Worm (Caenorhabditis elegans) whole organism, L4 larva: ENCODE results near the gene hpo-10.

Experiments used
- F26F4.8 ChIP-seq: fragments of 200-800 bp; sonication (Bioruptor generic); conservative IDR thresholded peaks from 2 replicates; pipeline ENCODE4 v1.3.6; 2022; ENCODE audit warnings: missing genetic modification characterization, missing compliant biosample characterization
- F49E8.2 ChIP-seq: sonication (generic microtip); optimal IDR thresholded peaks from 2 replicates; lab custom pipeline; 2016; ENCODE audit warnings: missing compliant biosample characterization, mild to moderate bottlenecking, missing genetic modification characterization, borderline replicate concordance
- R02D3.7 ChIP-seq: fragments of 150-350 bp; sonication (generic microtip); optimal IDR thresholded peaks from 3 replicates; lab custom pipeline; 2014; ENCODE audit warnings: missing biosample characterization, missing genetic modification characterization
- T20F7.1 ChIP-seq: fragments of 200-800 bp; sonication (Bioruptor generic); optimal IDR thresholded peaks from 2 replicates; lab custom pipeline; 2018; ENCODE audit warnings: mild to moderate bottlenecking, missing genetic modification characterization, missing compliant biosample characterization
- Y48G9A.11 ChIP-seq: fragments of 200-800 bp; sonication (Bioruptor generic); IDR thresholded peaks from 2 replicates; pipeline ENCODE4 v1.3.6; 2022; ENCODE audit warnings: missing genetic modification reagents, missing genetic modification characterization, missing compliant biosample characterization
- Y5F2A.4 ChIP-seq: fragments of 200-800 bp; sonication (Bioruptor generic); optimal IDR thresholded peaks from 2 replicates; lab custom pipeline; 2018; ENCODE audit warnings: mild to moderate bottlenecking, missing genetic modification characterization, missing compliant biosample characterization
- Y75B8A.6 ChIP-seq: fragments of 200-800 bp; sonication (Bioruptor generic); IDR thresholded peaks from 2 replicates; pipeline ENCODE4 v1.3.6; 2022; ENCODE audit warnings: missing genetic modification reagents, missing genetic modification characterization, missing compliant biosample characterization
- ZK546.5 ChIP-seq, 2 experiments: sonication (generic microtip); optimal IDR thresholded peaks; 2 replicates each; lab custom pipeline; 2017; ENCODE audit warnings: missing biosample characterization in 2 of 2, missing genetic modification characterization in 2 of 2
- ama-1 ChIP-seq: fragments of 150-350 bp; optimal IDR thresholded peaks from 2 replicates; lab custom pipeline; 2014; ENCODE audit warnings: inconsistent platforms, mixed read lengths
- ceh-20 ChIP-seq: fragments of 200-800 bp; sonication (Bioruptor generic); IDR thresholded peaks from 2 replicates; pipeline ENCODE4 v1.3.6; 2022; ENCODE audit warnings: missing genetic modification reagents, missing genetic modification characterization, missing compliant biosample characterization
- ceh-44 ChIP-seq: fragments of 200-800 bp; sonication (Bioruptor generic); IDR thresholded peaks from 2 replicates; pipeline ENCODE4 v1.3.6; 2022; ENCODE audit warnings: missing genetic modification reagents, missing genetic modification characterization, missing compliant biosample characterization
- ceh-62 ChIP-seq: sonication (generic microtip); optimal IDR thresholded peaks from 2 replicates; lab custom pipeline; 2017; ENCODE audit warnings: missing biosample characterization, missing genetic modification characterization
- ceh-82 ChIP-seq: sonication (generic microtip); optimal IDR thresholded peaks from 2 replicates; lab custom pipeline; 2017; ENCODE audit warnings: missing biosample characterization, missing genetic modification characterization
- cey-2 ChIP-seq: sonication (generic microtip); optimal IDR thresholded peaks from 3 replicates; lab custom pipeline; 2017; ENCODE audit warnings: missing genetic modification characterization, mild to moderate bottlenecking, missing compliant biosample characterization, antibody characterized with exemption, borderline replicate concordance; ENCODE audit not compliant: insufficient read depth
- daf-16 ChIP-seq, 3 experiments: sonication (generic microtip); optimal IDR thresholded peaks; 2 replicates each; lab custom pipeline; 2016 to 2017; ENCODE audit warnings: missing genetic modification characterization in 3 of 3, missing genetic modification reagents in 3 of 3, mild to moderate bottlenecking in 2 of 3, missing compliant biosample characterization in 2 of 3, missing biosample characterization in 1 of 3, moderate library complexity in 1 of 3
- daf-8 ChIP-seq: fragments of 200-800 bp; sonication (Bioruptor generic); IDR thresholded peaks from 2 replicates; pipeline ENCODE4 v1.3.6; 2022; ENCODE audit warnings: missing genetic modification characterization, missing compliant biosample characterization
- dmd-6 ChIP-seq: fragments of 200-800 bp; sonication (Bioruptor generic); IDR thresholded peaks from 2 replicates; pipeline ENCODE4 v1.3.6; 2022; ENCODE audit warnings: missing genetic modification reagents, missing genetic modification characterization, missing compliant biosample characterization
- dmd-9 ChIP-seq: fragments of 200-800 bp; sonication (Bioruptor generic); IDR thresholded peaks from 2 replicates; pipeline ENCODE4 v1.3.6; 2022; ENCODE audit warnings: missing genetic modification reagents, missing genetic modification characterization, missing compliant biosample characterization
- egl-27 ChIP-seq: sonication (generic microtip); optimal IDR thresholded peaks from 3 replicates; lab custom pipeline; 2017; ENCODE audit warnings: missing biosample characterization, missing genetic modification reagents, missing genetic modification characterization
- egl-43 ChIP-seq: fragments of 200-800 bp; sonication (Bioruptor generic); IDR thresholded peaks from 2 replicates; pipeline ENCODE4 v1.3.6; 2022; ENCODE audit warnings: missing genetic modification reagents, missing genetic modification characterization, missing compliant biosample characterization
- gei-8 ChIP-seq: fragments of 200-800 bp; sonication (Bioruptor generic); optimal IDR thresholded peaks from 2 replicates; lab custom pipeline; 2018; ENCODE audit warnings: mild to moderate bottlenecking, missing genetic modification characterization, missing compliant biosample characterization
- hif-1 ChIP-seq, 2 experiments: sonication (generic microtip); optimal IDR thresholded peaks; 2 replicates each; lab custom pipeline; 2016 to 2017; ENCODE audit warnings: missing compliant biosample characterization in 2 of 2, missing genetic modification characterization in 2 of 2, missing genetic modification reagents in 2 of 2, missing genotype in 2 of 2, mild to moderate bottlenecking in 1 of 2
- hmg-1.1 ChIP-seq: fragments of 200-800 bp; sonication (Bioruptor generic); IDR thresholded peaks from 2 replicates; pipeline ENCODE4 v1.3.6; 2022; ENCODE audit warnings: missing genetic modification reagents, missing genetic modification characterization, missing compliant biosample characterization
- lin-15B ChIP-seq: fragments of 150-350 bp; sonication (generic microtip); optimal IDR thresholded peaks from 3 replicates; lab custom pipeline; 2014; ENCODE audit warnings: missing biosample characterization, missing genetic modification characterization
- lin-39 ChIP-seq: fragments of 150-350 bp; optimal IDR thresholded peaks from 2 replicates; lab custom pipeline; 2014; ENCODE audit warnings: missing biosample characterization, missing genetic modification reagents, missing genetic modification characterization
- lir-3 ChIP-seq: sonication (generic microtip); optimal IDR thresholded peaks from 2 replicates; lab custom pipeline; 2016; ENCODE audit warnings: mild to moderate bottlenecking, missing genetic modification characterization, missing compliant biosample characterization
- madf-5 ChIP-seq, 2 experiments: fragments of 200-800 bp; sonication (Bioruptor generic); IDR thresholded peaks; 2 replicates each; pipeline ENCODE4 v1.3.6; 2022; ENCODE audit warnings: missing compliant biosample characterization in 2 of 2, missing genetic modification characterization in 2 of 2
- mep-1 ChIP-seq: fragments of 150-350 bp; sonication (generic microtip); optimal IDR thresholded peaks from 3 replicates; lab custom pipeline; 2014; ENCODE audit warnings: missing biosample characterization, missing genetic modification characterization
- nhr-102 ChIP-seq: sonication (generic microtip); optimal IDR thresholded peaks from 2 replicates; lab custom pipeline; 2016; ENCODE audit warnings: mild to moderate bottlenecking, missing genetic modification characterization, moderate library complexity, missing compliant biosample characterization
- nhr-11 ChIP-seq: fragments of 150-350 bp; optimal IDR thresholded peaks from 2 replicates; lab custom pipeline; 2014; ENCODE audit warnings: missing biosample characterization, missing genetic modification characterization
- nhr-237 ChIP-seq: sonication (generic microtip); optimal IDR thresholded peaks from 2 replicates; lab custom pipeline; 2017; ENCODE audit warnings: missing biosample characterization, missing genetic modification characterization
- nhr-25 ChIP-seq: sonication (generic microtip); optimal IDR thresholded peaks from 2 replicates; lab custom pipeline; 2017; ENCODE audit warnings: missing genetic modification characterization, mild to moderate bottlenecking, missing compliant biosample characterization, antibody characterized with exemption, moderate library complexity, borderline replicate concordance; ENCODE audit not compliant: insufficient read depth
- nhr-28 ChIP-seq: fragments of 150-350 bp; optimal IDR thresholded peaks from 2 replicates; lab custom pipeline; 2014; ENCODE audit warnings: missing biosample characterization, missing genetic modification characterization
- nhr-76 ChIP-seq: fragments of 150-350 bp; optimal IDR thresholded peaks from 2 replicates; lab custom pipeline; 2014; ENCODE audit warnings: missing biosample characterization, missing genetic modification characterization
- pha-4 ChIP-seq, 2 experiments: fragments of 150-350 bp in 1 of 2; fragments of 200-800 bp in 1 of 2; sonication (Bioruptor generic) in 1 of 2; IDR thresholded peaks in 1 of 2; optimal IDR thresholded peaks in 1 of 2; 2 replicates each; pipeline versions ENCODE4 v1.3.6 to Lab custom; 2014 to 2022; ENCODE audit warnings: missing genetic modification characterization in 2 of 2, missing genetic modification reagents in 2 of 2, missing biosample characterization in 1 of 2, missing compliant biosample characterization in 1 of 2
- php-3 ChIP-seq: fragments of 200-800 bp; sonication (Bioruptor generic); IDR thresholded peaks from 2 replicates; pipeline ENCODE4 v1.3.6; 2022; ENCODE audit warnings: missing genetic modification reagents, missing genetic modification characterization, missing compliant biosample characterization
- pqm-1 ChIP-seq: sonication (generic microtip); optimal IDR thresholded peaks from 2 replicates; lab custom pipeline; 2017; ENCODE audit warnings: missing biosample characterization, missing genetic modification characterization
- rbr-2 ChIP-seq: sonication (generic microtip); optimal IDR thresholded peaks from 2 replicates; lab custom pipeline; 2016; ENCODE audit warnings: missing genotype, missing genetic modification characterization, missing compliant biosample characterization
- saeg-2 ChIP-seq: fragments of 200-800 bp; sonication (Bioruptor generic); IDR thresholded peaks from 2 replicates; pipeline ENCODE4 v1.3.6; 2022; ENCODE audit warnings: missing genetic modification reagents, missing genetic modification characterization, missing compliant biosample characterization
- set-16 ChIP-seq: fragments of 200-800 bp; sonication (Bioruptor generic); IDR thresholded peaks from 2 replicates; pipeline ENCODE4 v1.3.6; 2022; ENCODE audit warnings: missing genetic modification reagents, missing genetic modification characterization, missing compliant biosample characterization
- skn-1 ChIP-seq: fragments of 150-350 bp; optimal IDR thresholded peaks from 2 replicates; lab custom pipeline; 2014; ENCODE audit warnings: missing biosample characterization, missing genetic modification characterization
- snpc-4 ChIP-seq: fragments of 150-350 bp; optimal IDR thresholded peaks from 2 replicates; lab custom pipeline; 2014; ENCODE audit warnings: missing biosample characterization, missing genetic modification characterization
- spr-1 ChIP-seq: sonication (generic microtip); optimal IDR thresholded peaks from 2 replicates; lab custom pipeline; 2016; ENCODE audit warnings: mild to moderate bottlenecking, missing genetic modification characterization, missing compliant biosample characterization
- spr-3 ChIP-seq: fragments of 200-800 bp; sonication (Bioruptor generic); optimal IDR thresholded peaks from 2 replicates; lab custom pipeline; 2018; ENCODE audit warnings: mild to moderate bottlenecking, missing genetic modification characterization, missing compliant biosample characterization
- unc-130 ChIP-seq: sonication (generic microtip); optimal IDR thresholded peaks from 2 replicates; lab custom pipeline; 2016; ENCODE audit warnings: missing genetic modification reagents, missing genetic modification characterization, missing compliant biosample characterization
- unc-39 ChIP-seq: sonication (generic microtip); optimal IDR thresholded peaks from 2 replicates; lab custom pipeline; 2017; ENCODE audit warnings: missing biosample characterization, missing genetic modification characterization
- zag-1 ChIP-seq: fragments of 150-350 bp; optimal IDR thresholded peaks from 2 replicates; lab custom pipeline; 2014; ENCODE audit warnings: missing biosample characterization, missing genetic modification characterization
- ztf-11 ChIP-seq: fragments of 150-350 bp; optimal IDR thresholded peaks from 2 replicates; lab custom pipeline; 2014; ENCODE audit warnings: missing biosample characterization, missing genetic modification characterization
- ztf-7 ChIP-seq: fragments of 150-350 bp; optimal IDR thresholded peaks from 2 replicates; lab custom pipeline; 2014; ENCODE audit warnings: missing biosample characterization, missing genetic modification characterization

Gene hpo-10

DNA sequence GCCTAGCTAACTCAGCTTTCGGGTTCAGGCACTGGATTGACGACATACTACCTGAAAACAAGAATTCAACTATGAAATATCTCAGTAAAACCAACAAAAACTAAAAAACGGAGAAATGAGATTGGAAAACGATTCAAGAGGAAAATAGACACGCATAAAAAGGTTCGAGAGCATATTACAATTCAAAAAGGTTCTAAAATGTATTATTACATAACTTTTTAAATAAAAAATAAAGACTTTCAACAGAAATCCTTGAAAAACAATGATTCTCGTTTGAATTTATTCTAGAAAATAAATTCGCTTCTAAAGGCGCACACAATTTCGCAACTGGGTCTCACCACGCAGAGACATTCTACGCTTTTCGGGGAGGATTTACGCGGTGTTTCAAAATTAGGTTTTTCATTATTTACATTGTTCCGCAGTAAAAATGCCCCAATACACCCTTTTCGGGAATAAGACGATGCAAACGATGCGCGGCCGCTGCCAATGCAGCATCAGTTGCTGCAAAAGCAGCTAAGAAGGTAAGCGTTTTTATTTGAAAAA, 23.6 kb upstream of the hpo-10 start, which contains the start of the genes cct-6 and alh-9 (continued):
- no peak for TF ChIP-seq nhr-237 (tag; lab: Kevin White, UChicago)
- TF ChIP-seq zag-1 (tag; lab: Kevin White, UChicago): no peak
- no peak for TF ChIP-seq cey-2 (tag; lab: Kevin White, UChicago)
- TF ChIP-seq nhr-76 (tag; lab: Kevin White, UChicago): no peak
- no peak for TF ChIP-seq lir-3 (tag; lab: Kevin White, UChicago)
- no peak for TF ChIP-seq php-3 (GFP tag; lab: Robert Waterston, UW)
- TF ChIP-seq lin-15B (tag; lab: Kevin White, UChicago): no peak
- peak; percentile 14; the same call in 1 of the 2 replicates for TF ChIP-seq pha-4 (GFP tag; IDR thresholded peaks at IDR 0.05; lab: Robert Waterston, UW)
- TF ChIP-seq pha-4 (tag; optimal IDR thresholded peaks at IDR 0.05; lab: Kevin White, UChicago): peak; percentile 93
- no peak for TF ChIP-seq Y5F2A.4 (GFP tag; lab: Kevin White, UChicago)
- TF ChIP-seq daf-16 (GFP tag; optimal IDR thresholded peaks at IDR 0.05; lab: Kevin White, UChicago): peak in 1 of 2 experiments; percentile 17
- TF ChIP-seq daf-16 (tag; optimal IDR thresholded peaks at IDR 0.05; lab: Kevin White, UChicago): peak; percentile 65
- peak; percentile 2 for TF ChIP-seq pqm-1
- TF ChIP-seq hif-1 (tag; optimal IDR thresholded peaks at IDR 0.05; lab: Kevin White, UChicago): peak in 1 of 2 experiments; percentile 59
- no peak for TF ChIP-seq unc-39 (tag; lab: Kevin White, UChicago)
- no peak for TF ChIP-seq egl-27
- no peak for TF ChIP-seq dmd-9
- peak; percentile 87 for TF ChIP-seq mep-1
- TF ChIP-seq nhr-11 (tag; lab: Kevin White, UChicago): peak; percentile 48
- TF ChIP-seq dmd-6 (GFP tag; lab: Robert Waterston, UW): peak; percentile 35; the same call in 1 of the 2 replicates
- TF ChIP-seq ama-1: no peak
- no peak for TF ChIP-seq ceh-20 (GFP tag; lab: Robert Waterston, UW)
- peak; percentile 42 for TF ChIP-seq nhr-25 (tag; lab: Kevin White, UChicago)
- TF ChIP-seq ceh-62 (tag; lab: Kevin White, UChicago): no peak
- no peak for TF ChIP-seq spr-3 (GFP tag; lab: Kevin White, UChicago)
- TF ChIP-seq F49E8.2 (tag; lab: Kevin White, UChicago): no peak
- TF ChIP-seq unc-130: peak; percentile 40
- no peak for TF ChIP-seq Y75B8A.6 (GFP tag; lab: Robert Waterston, UW)
- peak; percentile 62 for TF ChIP-seq rbr-2 (tag; lab: Kevin White, UChicago)
- no peak for TF ChIP-seq set-16 (GFP tag; lab: Robert Waterston, UW)
- TF ChIP-seq hmg-1.1 (GFP tag; lab: Robert Waterston, UW): peak; percentile 58; the same call in 1 of the 2 replicates
- TF ChIP-seq nhr-102: no peak
- TF ChIP-seq T20F7.1 (GFP tag; lab: Kevin White, UChicago): no peak
- no peak for TF ChIP-seq daf-8 (GFP tag; lab: Robert Waterston, UW)
- TF ChIP-seq saeg-2 (GFP tag; lab: Robert Waterston, UW): no peak
- TF ChIP-seq R02D3.7 (tag; lab: Kevin White, UChicago): peak; percentile 74
- TF ChIP-seq nhr-28: peak; percentile 49
- no peak for TF ChIP-seq skn-1
- TF ChIP-seq lin-39 (tag; lab: Kevin White, UChicago): no peak
- no peak for TF ChIP-seq ceh-82 (tag; lab: Kevin White, UChicago)
- TF ChIP-seq Y48G9A.11 (GFP tag; lab: Robert Waterston, UW): no peak
- TF ChIP-seq spr-1: peak; percentile 9
- no peak for TF ChIP-seq ceh-44 (GFP tag; lab: Robert Waterston, UW)
- peak; percentile 71 for TF ChIP-seq ztf-7 (tag; lab: Kevin White, UChicago)
- TF ChIP-seq ztf-11: no peak
- no peak for TF ChIP-seq madf-5 (GFP tag; IDR thresholded peaks at IDR 0.05; lab: Robert Waterston, UW)
- no peak for TF ChIP-seq snpc-4
- no peak for TF ChIP-seq gei-8
- no peak for TF ChIP-seq egl-43 (GFP tag; lab: Robert Waterston, UW)
- no peak for TF ChIP-seq F26F4.8 (GFP tag; lab: Robert Waterston, UW)
- TF ChIP-seq ZK546.5 (tag; optimal IDR thresholded peaks at IDR 0.05; lab: Kevin White, UChicago): no peak
